ENCODE assay signal across 1 worm cellular context in genomic region chrIII:13064213-13065184, ce11.
A peak's percentile ranks its signal among the peaks of the same experiment; 100 is the strongest.
TF ChIP-seq lines count a peak whose summit lies in the region.

No protein-coding gene starts in this region.

TF ChIP-seq in whole organism, L1 larva, 84 proteins besides CTCF, POLR2A, EP300 and RAD21 (continued from another document):
- TF ChIP-seq rnt-1 (tag; optimal IDR thresholded peaks at IDR 0.05; lab: Kevin White, UChicago), result peak; percentile 25
- TF ChIP-seq sox-4 (tag; optimal IDR thresholded peaks at IDR 0.05; lab: Kevin White, UChicago), result peak; percentile 71
- peak; percentile 17 for TF ChIP-seq pax-3 (tag; optimal IDR thresholded peaks at IDR 0.05; lab: Kevin White, UChicago)
- peak in 1 of 2 experiments; percentile 44 for TF ChIP-seq ztf-11 (tag; optimal IDR thresholded peaks at IDR 0.05; lab: Kevin White, UChicago)
- TF ChIP-seq lir-3 (tag; optimal IDR thresholded peaks at IDR 0.05; lab: Kevin White, UChicago; ENCODE audit: poor library complexity), result peak; percentile 46
- TF ChIP-seq C16A3.4 (tag; optimal IDR thresholded peaks at IDR 0.05; lab: Kevin White, UChicago), result peak; percentile 63
- TF ChIP-seq nhr-47 (tag; optimal IDR thresholded peaks at IDR 0.05; lab: Kevin White, UChicago), result peak; percentile 47
- peak; percentile 22 to 54 for TF ChIP-seq lsy-2 (tag; optimal IDR thresholded peaks at IDR 0.05; lab: Kevin White, UChicago)
- peak; percentile 22 for TF ChIP-seq nhr-90 (tag; optimal IDR thresholded peaks at IDR 0.05; lab: Kevin White, UChicago; ENCODE audit: poor library complexity)
- no peak for TF ChIP-seq tlp-1 (tag; optimal IDR thresholded peaks at IDR 0.05; lab: Kevin White, UChicago)
- peak; percentile 87 for TF ChIP-seq nhr-85 (tag; lab: Kevin White, UChicago)
- no peak for TF ChIP-seq elt-2 (tag; optimal IDR thresholded peaks at IDR 0.05; lab: Kevin White, UChicago)
- TF ChIP-seq hpl-2 (GFP tag; optimal IDR thresholded peaks at IDR 0.05; lab: Kevin White, UChicago), result no peak
- peak; percentile 66 for TF ChIP-seq nhr-71 (tag; optimal IDR thresholded peaks at IDR 0.05; lab: Kevin White, UChicago)
- peak; percentile 55 for TF ChIP-seq mep-1 (tag; optimal IDR thresholded peaks at IDR 0.05; lab: Kevin White, UChicago)
- peak in 1 of 2 experiments; percentile 61 for TF ChIP-seq mdl-1 (tag; optimal IDR thresholded peaks at IDR 0.05; lab: Kevin White, UChicago)
- peak; percentile 71 for TF ChIP-seq snu-23 (GFP tag; optimal IDR thresholded peaks at IDR 0.05; lab: Kevin White, UChicago)
- peak; percentile 50 for TF ChIP-seq nhr-19 (GFP tag; conservative IDR thresholded peaks at IDR 0.05; lab: Robert Waterston, UW)
